Worm (Caenorhabditis elegans) whole organism, L2 larva: ENCODE measurements around the gene mak-2.

Experiments used
- ceh-82 ChIP-seq: fragments of 150-350 bp; optimal IDR thresholded peaks from 2 replicates; lab custom pipeline; 2014; ENCODE audit warnings: missing biosample characterization, missing genetic modification characterization
- fos-1 ChIP-seq: fragments of 150-350 bp; optimal IDR thresholded peaks from 2 replicates; lab custom pipeline; 2014; ENCODE audit warnings: missing biosample characterization, missing genetic modification characterization
- lsy-2 ChIP-seq, 2 experiments: fragments of 150-350 bp in 1 of 2; sonication (generic microtip) in 1 of 2; optimal IDR thresholded peaks; 2 replicates each; lab custom pipeline; 2014 to 2017; ENCODE audit warnings: missing biosample characterization in 2 of 2, missing genetic modification characterization in 2 of 2
- nhr-21 ChIP-seq: fragments of 150-350 bp; optimal IDR thresholded peaks from 2 replicates; lab custom pipeline; 2014; ENCODE audit warnings: missing biosample characterization, missing genetic modification characterization
- unc-39 ChIP-seq: fragments of 150-350 bp; optimal IDR thresholded peaks from 2 replicates; lab custom pipeline; 2014; ENCODE audit warnings: missing biosample characterization, missing genetic modification characterization
- unc-62 ChIP-seq: fragments of 150-350 bp; optimal IDR thresholded peaks from 2 replicates; lab custom pipeline; 2014; ENCODE audit warnings: missing biosample characterization, missing genetic modification reagents, missing genetic modification characterization

- TF ChIP-seq unc-62 (GFP tag; lab: Kevin White, UChicago) (no peak), ceh-82 (tag; lab: Kevin White, UChicago) (no peak), unc-39 (tag; lab: Kevin White, UChicago) (no peak), lsy-2 (tag; optimal IDR thresholded peaks at IDR 0.05; lab: Kevin White, UChicago) (no peak), fos-1 (tag; lab: Kevin White, UChicago) (no peak), nhr-21 (no peak)
These were observed 16.4 kb upstream of the mak-2 start for ce11 chrIV:868723-869122.
